Worm (Caenorhabditis elegans) whole organism, young adult: ENCODE measurements around the gene Y39B6A.42.

ENCODE experiments used
- lin-26 ChIP-seq: fragments of 200-800 bp; sonication (Bioruptor generic); IDR thresholded peaks from 2 replicates; pipeline ENCODE4 v1.3.6; 2022; ENCODE audit warnings: missing genetic modification reagents, missing genetic modification characterization, missing compliant biosample characterization
- nhr-179 ChIP-seq: sonication (generic microtip); optimal IDR thresholded peaks from 2 replicates; lab custom pipeline; 2016; ENCODE audit warnings: mild to moderate bottlenecking, missing genetic modification characterization, missing compliant biosample characterization
- pha-4 ChIP-seq: fragments of 150-350 bp; sonication (generic microtip); optimal IDR thresholded peaks from 2 replicates; lab custom pipeline; 2014; ENCODE audit warnings: missing biosample characterization, missing genetic modification reagents, missing genetic modification characterization
- snpc-4 ChIP-seq, 5 experiments: fragments of 150-350 bp in 1 of 5; sonication (generic microtip) in 4 of 5; optimal IDR thresholded peaks; 2 replicates each; lab custom pipeline; 2014 to 2018; ENCODE audit warnings: missing genetic modification characterization in 5 of 5, missing biosample characterization in 3 of 5, antibody characterized with exemption in 2 of 5, mild to moderate bottlenecking in 2 of 5, missing compliant biosample characterization in 2 of 5, missing genotype in 2 of 5, moderate library complexity in 2 of 5, missing genetic modification reagents in 1 of 5
- unc-62 ChIP-seq: fragments of 150-350 bp; optimal IDR thresholded peaks from 2 replicates; lab custom pipeline; 2014; ENCODE audit warnings: missing biosample characterization, missing genetic modification reagents, missing genetic modification characterization

DNA sequence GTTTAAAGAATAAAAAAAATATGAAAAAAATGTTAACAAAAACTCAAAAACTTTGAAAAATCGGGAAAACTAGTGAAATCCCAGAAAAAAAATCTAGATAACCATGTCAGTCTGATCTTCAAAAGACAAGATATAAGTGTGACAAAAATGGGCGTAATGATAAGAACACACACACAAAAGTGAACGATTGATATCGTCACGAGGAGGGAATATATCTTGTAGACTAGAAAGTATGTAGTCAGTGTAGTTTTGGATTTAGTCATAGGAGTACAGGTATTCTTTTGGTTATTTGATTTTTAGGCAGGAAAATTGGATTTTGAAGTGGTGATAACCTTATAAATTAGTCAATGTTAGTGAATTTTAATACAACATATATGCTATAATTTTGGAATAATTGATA is 34.9 kb downstream of the Y39B6A.42 start:
- TF ChIP-seq unc-62 (GFP tag; lab: Kevin White, UChicago) (no peak), snpc-4 (GFP tag; optimal IDR thresholded peaks at IDR 0.05; lab: Kevin White, UChicago) (no peak), snpc-4 (tag; optimal IDR thresholded peaks at IDR 0.05; lab: Kevin White, UChicago) (no peak), lin-26 (GFP tag; lab: Robert Waterston, UW) (no peak), nhr-179 (tag; lab: Kevin White, UChicago) (no peak), pha-4 (tag; lab: Kevin White, UChicago) (no peak)
